Worm (Caenorhabditis elegans): Measurements from ENCODE around the gene K12H4.7.

DNA sequence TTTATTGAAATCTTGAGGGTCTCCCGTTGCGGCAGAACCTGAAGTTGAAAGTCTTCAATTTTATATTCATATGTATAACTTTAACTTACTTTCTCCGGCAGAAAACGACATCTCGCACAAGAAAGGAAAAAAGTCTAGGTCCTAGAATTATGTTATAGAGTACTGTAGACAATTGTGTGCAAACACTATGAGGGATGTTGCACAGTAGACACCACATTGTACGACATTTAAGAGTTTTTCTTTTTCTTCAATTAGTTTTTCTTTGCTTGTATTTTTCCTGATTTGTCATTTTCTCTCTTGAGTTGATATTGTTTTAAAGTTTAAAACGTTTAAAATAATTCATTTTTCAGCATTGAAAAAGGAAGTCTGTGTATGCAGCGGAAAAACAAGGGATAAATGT lies 34.5 kb upstream of the K12H4.7 start, which contains the start of the genes K06H7.7 and grp-1:
- no peak for TF ChIP-seq elt-4 (tag; optimal IDR thresholded peaks at IDR 0.05)
- no peak for TF ChIP-seq elt-2 (tag; optimal IDR thresholded peaks at IDR 0.05)
- no peak for TF ChIP-seq pha-4 (tag; optimal IDR thresholded peaks at IDR 0.05)
- no peak for TF ChIP-seq eyg-1 (tag; optimal IDR thresholded peaks at IDR 0.05)
- no peak for TF ChIP-seq fkh-6 (tag; optimal IDR thresholded peaks at IDR 0.05)
- TF ChIP-seq pqm-1 (tag; optimal IDR thresholded peaks at IDR 0.05), result no peak
- no peak for TF ChIP-seq mec-3 (tag; optimal IDR thresholded peaks at IDR 0.05; ENCODE audit: borderline replicate concordance)
